Worm (Caenorhabditis elegans): ENCODE results near the gene del-10.

DNA sequence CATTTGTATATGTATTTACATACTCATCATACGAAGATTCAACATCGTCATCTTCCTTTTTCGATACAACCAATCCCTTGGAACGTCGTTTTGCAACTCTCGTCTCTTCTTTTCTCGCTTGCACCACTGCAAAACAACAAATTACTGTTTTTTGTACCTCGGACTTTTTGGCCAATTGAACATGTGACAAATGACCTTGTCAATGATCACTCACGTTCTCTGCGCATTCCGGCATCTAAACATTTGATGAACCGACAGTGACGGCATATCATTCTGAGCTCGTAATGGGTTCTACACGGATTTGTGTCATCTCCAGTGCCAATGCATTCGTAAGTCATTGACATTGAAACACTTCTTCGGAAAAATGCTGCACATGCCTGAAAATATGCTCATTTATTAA is 33.7 kb downstream of the del-10 start:
- TF ChIP-seq dao-5 (tag; optimal IDR thresholded peaks at IDR 0.05) (no peak), him-1 (tag; optimal IDR thresholded peaks at IDR 0.05) (no peak), W03F9.2 (tag; optimal IDR thresholded peaks at IDR 0.05) (no peak)
